Worm (Caenorhabditis elegans): ENCODE data around the gene tra-4.

- TF ChIP-seq F49E8.2 (tag; optimal IDR thresholded peaks at IDR 0.05; ENCODE audit: insufficient read depth), result no peak
- no peak for TF ChIP-seq somi-1 (GFP tag; optimal IDR thresholded peaks at IDR 0.05)
- no peak for TF ChIP-seq B0261.1 (tag; optimal IDR thresholded peaks at IDR 0.05)
- no peak for TF ChIP-seq ceh-91 (GFP tag; IDR thresholded peaks at IDR 0.05)
- TF ChIP-seq die-1 (tag; optimal IDR thresholded peaks at IDR 0.05), result no peak
- no peak for TF ChIP-seq B0336.3 (GFP tag; IDR thresholded peaks at IDR 0.05)
- TF ChIP-seq ceh-100 (GFP tag; IDR thresholded peaks at IDR 0.05), result no peak
- TF ChIP-seq ztf-28 (GFP tag; IDR thresholded peaks at IDR 0.05), result no peak
- TF ChIP-seq ztf-6 (GFP tag; IDR thresholded peaks at IDR 0.05), result no peak
- TF ChIP-seq lsy-27 (tag; optimal IDR thresholded peaks at IDR 0.05; ENCODE audit: borderline replicate concordance, insufficient read depth), result no peak
- TF ChIP-seq ztf-22 (GFP tag; optimal IDR thresholded peaks at IDR 0.05), result no peak
These were observed 31.1 kb downstream of the tra-4 start for ce11 chrX:2826337-2826736.

Data from whole organism, young adult.